Fruit fly (Drosophila melanogaster) whole organism, embryonic: Measurements from ENCODE around the gene CG7029.
A peak's percentile ranks its signal among the peaks of the same experiment; 100 is the strongest.

Source experiments
- Aef1 ChIP-seq: fragments of 200-800 bp; sonication (Bioruptor generic); IDR thresholded peaks from 3 replicates; pipeline ENCODE4 v1.3.6; 2022; ENCODE audit warnings: missing biosample characterization, missing genetic modification characterization
- Awh ChIP-seq: fragments of 200-800 bp; sonication (Bioruptor generic); IDR thresholded peaks from 2 replicates; pipeline ENCODE4, ENCODE4 v1.3.6; 2022; ENCODE audit warnings: missing biosample characterization, missing genetic modification characterization
- Bteb2 ChIP-seq: fragments of 200-800 bp; sonication (Bioruptor generic); optimal IDR thresholded peaks from 2 replicates; lab custom pipeline; 2016; ENCODE audit warnings: missing biosample characterization, missing genetic modification characterization
- CG10959 ChIP-seq: fragments of 200-800 bp; sonication (Bioruptor generic); IDR thresholded peaks from 2 replicates; pipeline ENCODE4 v1.3.6; 2022; ENCODE audit warnings: missing biosample characterization, missing genetic modification characterization
- CG12769 ChIP-seq: fragments of 200-800 bp; sonication (Bioruptor generic); optimal IDR thresholded peaks from 2 replicates; lab custom pipeline; 2019; ENCODE audit warnings: missing biosample characterization, mild to moderate bottlenecking, missing genetic modification characterization, moderate library complexity
- CG13123 ChIP-seq: fragments of 200-800 bp; sonication (Bioruptor generic); optimal IDR thresholded peaks from 2 replicates; lab custom pipeline; 2016; ENCODE audit warnings: missing biosample characterization, missing genetic modification characterization
- CG13287 ChIP-seq: fragments of 200-800 bp; sonication (Bioruptor generic); IDR thresholded peaks from 2 replicates; pipeline ENCODE4 v1.3.6; 2022; ENCODE audit warnings: missing biosample characterization, missing genetic modification characterization; ENCODE audit not compliant: partially characterized antibody
- CG16815 ChIP-seq: fragments of 200-800 bp; sonication (Bioruptor generic); optimal IDR thresholded peaks from 3 replicates; lab custom pipeline; 2017; ENCODE audit warnings: missing biosample characterization, mild to moderate bottlenecking, missing genetic modification characterization
- CG18619 ChIP-seq: fragments of 200-800 bp; sonication (Bioruptor generic); optimal IDR thresholded peaks from 3 replicates; lab custom pipeline; 2017; ENCODE audit warnings: missing biosample characterization, mild to moderate bottlenecking, missing genetic modification characterization
- CG2129 ChIP-seq: fragments of 200-800 bp; sonication (Bioruptor generic); IDR thresholded peaks from 2 replicates; pipeline ENCODE4 v1.3.6; 2022; ENCODE audit warnings: missing biosample characterization, missing genetic modification characterization; ENCODE audit not compliant: partially characterized antibody
- CG2712 ChIP-seq: fragments of 200-800 bp; optimal IDR thresholded peaks from 3 replicates; lab custom pipeline; 2019; ENCODE audit warnings: missing biosample characterization, mild to moderate bottlenecking, missing genetic modification characterization, moderate library complexity
- CG4404 ChIP-seq: fragments of 200-800 bp; sonication (Bioruptor generic); IDR thresholded peaks from 2 replicates; pipeline ENCODE4 v1.3.6; 2022; ENCODE audit warnings: missing biosample characterization, missing genetic modification characterization
- CG4424 ChIP-seq: fragments of 200-800 bp; sonication (Bioruptor generic); optimal IDR thresholded peaks from 3 replicates; lab custom pipeline; 2016; ENCODE audit warnings: missing biosample characterization, missing genetic modification characterization
- CG7987 ChIP-seq: fragments of 200-800 bp; sonication (Bioruptor generic); optimal IDR thresholded peaks from 2 replicates; lab custom pipeline; 2018; ENCODE audit warnings: missing biosample characterization, mild to moderate bottlenecking, missing genetic modification characterization, moderate library complexity
- CG8089 ChIP-seq: fragments of 200-800 bp; sonication (Bioruptor generic); optimal IDR thresholded peaks from 3 replicates; lab custom pipeline; 2016; ENCODE audit warnings: missing biosample characterization, missing genetic modification characterization
- CG8478 ChIP-seq: fragments of >200 bp; optimal IDR thresholded peaks from 2 replicates; lab custom pipeline; 2018
- CTCF ChIP-seq: fragments of 200-800 bp; sonication (Bioruptor generic); optimal IDR thresholded peaks from 2 replicates; lab custom pipeline; 2017; ENCODE audit warnings: missing biosample characterization, mild to moderate bottlenecking, missing genetic modification characterization, moderate library complexity
- Camta ChIP-seq: fragments of 200-800 bp; sonication (Bioruptor generic); optimal IDR thresholded peaks from 2 replicates; lab custom pipeline; 2016; ENCODE audit warnings: missing biosample characterization, missing genetic modification characterization
- D ChIP-seq, 2 experiments: fragments of 200-800 bp in 1 of 2; fragments of >200 bp in 1 of 2; sonication (Bioruptor generic) in 1 of 2; optimal IDR thresholded peaks; 2 replicates in 1 of 2; 3 replicates in 1 of 2; lab custom pipeline; 2017; ENCODE audit warnings: mild to moderate bottlenecking in 1 of 2, missing biosample characterization in 1 of 2, missing genetic modification characterization in 1 of 2, missing genetic modification reagents in 1 of 2
- D19B ChIP-seq: fragments of 200-800 bp; sonication (Bioruptor generic); optimal IDR thresholded peaks from 2 replicates; lab custom pipeline; 2017; ENCODE audit warnings: missing biosample characterization, mild to moderate bottlenecking, missing genetic modification characterization
- Doc3 ChIP-seq: fragments of 200-800 bp; sonication (Bioruptor generic); IDR thresholded peaks from 3 replicates; pipeline ENCODE4 v1.3.6; 2022; ENCODE audit warnings: missing biosample characterization, missing genetic modification characterization; ENCODE audit not compliant: partially characterized antibody
- ERR ChIP-seq: fragments of 200-800 bp; sonication (Bioruptor generic); optimal IDR thresholded peaks from 2 replicates; lab custom pipeline; 2016; ENCODE audit warnings: missing biosample characterization, missing genetic modification characterization
- HLH54F ChIP-seq: fragments of 200-800 bp; sonication (Bioruptor generic); optimal IDR thresholded peaks from 3 replicates; lab custom pipeline; 2016; ENCODE audit warnings: missing biosample characterization, missing genetic modification characterization
- HmgD ChIP-seq: fragments of 200-800 bp; sonication (Bioruptor generic); optimal IDR thresholded peaks from 3 replicates; lab custom pipeline; 2016; ENCODE audit warnings: missing biosample characterization, missing genetic modification characterization
- Hr78 ChIP-seq, 2 experiments: fragments of 200-800 bp in 1 of 2; fragments of >200 bp in 1 of 2; sonication (Bioruptor generic) in 1 of 2; optimal IDR thresholded peaks; 2 replicates each; lab custom pipeline; 2017 to 2019; ENCODE audit warnings: missing biosample characterization in 2 of 2, missing genetic modification characterization in 2 of 2, mild to moderate bottlenecking in 1 of 2, moderate library complexity in 1 of 2
- Six4 ChIP-seq: fragments of 200-800 bp; sonication (Bioruptor generic); optimal IDR thresholded peaks from 2 replicates; lab custom pipeline; 2016; ENCODE audit warnings: missing biosample characterization, missing genetic modification characterization
- amos ChIP-seq: fragments of 200-800 bp; sonication (Bioruptor generic); IDR thresholded peaks from 2 replicates; pipeline ENCODE4 v1.3.6; 2022; ENCODE audit warnings: missing biosample characterization, missing genetic modification characterization; ENCODE audit not compliant: partially characterized antibody
- ash1 ChIP-seq: fragments of 200-800 bp; sonication (Bioruptor generic); optimal IDR thresholded peaks from 2 replicates; lab custom pipeline; 2018; ENCODE audit warnings: missing biosample characterization, mild to moderate bottlenecking, missing genetic modification characterization
- cas ChIP-seq: fragments of 200-800 bp; sonication (Bioruptor generic); IDR thresholded peaks from 2 replicates; pipeline ENCODE4 v1.3.6; 2022; ENCODE audit warnings: missing biosample characterization, missing genetic modification characterization
- cg ChIP-seq: fragments of 200-800 bp; sonication (Bioruptor generic); optimal IDR thresholded peaks from 3 replicates; lab custom pipeline; 2019; ENCODE audit warnings: missing biosample characterization, mild to moderate bottlenecking, missing genetic modification characterization, moderate library complexity
- crp ChIP-seq, 2 experiments: fragments of 200-800 bp; sonication (Bioruptor generic); optimal IDR thresholded peaks; 2 replicates in 1 of 2; 3 replicates in 1 of 2; lab custom pipeline; 2017; ENCODE audit warnings: missing biosample characterization in 2 of 2, missing genetic modification characterization in 2 of 2, mild to moderate bottlenecking in 1 of 2, moderate library complexity in 1 of 2
- cwo ChIP-seq: fragments of 200-800 bp; sonication (Bioruptor generic); optimal IDR thresholded peaks from 3 replicates; lab custom pipeline; 2017; ENCODE audit warnings: missing biosample characterization, missing genetic modification characterization, mild to moderate bottlenecking, moderate library complexity, missing genetic modification reagents
- disco-r ChIP-seq: fragments of 200-800 bp; sonication (Bioruptor generic); optimal IDR thresholded peaks from 2 replicates; lab custom pipeline; 2016; ENCODE audit warnings: missing biosample characterization, missing genetic modification characterization
- esg ChIP-seq: fragments of 200-800 bp; sonication (Bioruptor generic); conservative IDR thresholded peaks from 2 replicates; pipeline ENCODE4 v1.3.6; 2022; ENCODE audit warnings: missing biosample characterization, missing genetic modification characterization
- ftz-f1 ChIP-seq: fragments of 200-800 bp; sonication (Bioruptor generic); optimal IDR thresholded peaks from 2 replicates; lab custom pipeline; 2016; ENCODE audit warnings: missing biosample characterization, missing genetic modification characterization
- gem ChIP-seq: fragments of 200-800 bp; sonication (Bioruptor generic); optimal IDR thresholded peaks from 2 replicates; lab custom pipeline; 2019; ENCODE audit warnings: missing biosample characterization, mild to moderate bottlenecking, missing genetic modification characterization, moderate library complexity
- grn ChIP-seq: fragments of 200-800 bp; sonication (Bioruptor generic); optimal IDR thresholded peaks from 3 replicates; lab custom pipeline; 2017; ENCODE audit warnings: missing biosample characterization, missing genetic modification characterization
- jing ChIP-seq: fragments of 200-800 bp; sonication (Bioruptor generic); optimal IDR thresholded peaks from 2 replicates; lab custom pipeline; 2018; ENCODE audit warnings: missing biosample characterization, mild to moderate bottlenecking, missing genetic modification characterization
- mirr ChIP-seq: fragments of 200-800 bp; sonication (Bioruptor generic); optimal IDR thresholded peaks from 3 replicates; lab custom pipeline; 2018; ENCODE audit warnings: missing biosample characterization, mild to moderate bottlenecking, missing genetic modification characterization
- nom ChIP-seq: fragments of 200-800 bp; sonication (Bioruptor generic); optimal IDR thresholded peaks from 2 replicates; lab custom pipeline; 2017; ENCODE audit warnings: missing biosample characterization, missing genetic modification characterization, mild to moderate bottlenecking, moderate library complexity, missing genetic modification reagents
- onecut ChIP-seq: fragments of 200-800 bp; sonication (Bioruptor generic); IDR thresholded peaks from 2 replicates; pipeline ENCODE4 v1.3.6; 2022; ENCODE audit warnings: missing biosample characterization, missing genetic modification characterization
- pb ChIP-seq: fragments of 200-800 bp; sonication (Bioruptor generic); optimal IDR thresholded peaks from 3 replicates; lab custom pipeline; 2016; ENCODE audit warnings: missing biosample characterization, missing genetic modification characterization
- pros ChIP-seq: fragments of 200-800 bp; sonication (Bioruptor generic); optimal IDR thresholded peaks from 3 replicates; lab custom pipeline; 2019; ENCODE audit warnings: missing biosample characterization, mild to moderate bottlenecking, missing genetic modification characterization, moderate library complexity
- sd ChIP-seq: fragments of 200-800 bp; sonication (Bioruptor generic); optimal IDR thresholded peaks from 3 replicates; lab custom pipeline; 2018; ENCODE audit warnings: missing biosample characterization, mild to moderate bottlenecking, missing genetic modification characterization, moderate library complexity
- sima ChIP-seq: fragments of 200-800 bp; sonication (Bioruptor generic); optimal IDR thresholded peaks from 2 replicates; lab custom pipeline; 2016; ENCODE audit warnings: missing biosample characterization, missing genetic modification characterization
- sisA ChIP-seq: fragments of 200-800 bp; sonication (Bioruptor generic); IDR thresholded peaks from 2 replicates; pipeline ENCODE4 v1.3.6; 2022; ENCODE audit warnings: missing biosample characterization, missing genetic modification characterization
- so ChIP-seq: fragments of 200-800 bp; sonication (Bioruptor generic); IDR thresholded peaks from 3 replicates; pipeline ENCODE4 v1.3.6; 2022; ENCODE audit warnings: missing biosample characterization, missing genetic modification characterization
- sr ChIP-seq: fragments of 200-800 bp; sonication (Bioruptor generic); IDR thresholded peaks from 3 replicates; pipeline ENCODE4 v1.3.6; 2022; ENCODE audit warnings: missing biosample characterization, missing genetic modification characterization
- ttk ChIP-seq: fragments of 200-800 bp; sonication (Bioruptor generic); IDR thresholded peaks from 2 replicates; pipeline ENCODE4 v2.1.2; 2022; ENCODE audit warnings: missing biosample characterization, missing genetic modification characterization
- tup ChIP-seq: fragments of 200-800 bp; sonication (Bioruptor generic); optimal IDR thresholded peaks from 2 replicates; lab custom pipeline; 2016; ENCODE audit warnings: missing biosample characterization, mild to moderate bottlenecking, missing genetic modification characterization, moderate library complexity
- twi ChIP-seq: fragments of 200-800 bp; optimal IDR thresholded peaks from 2 replicates; lab custom pipeline; 2019; ENCODE audit warnings: missing biosample characterization, mild to moderate bottlenecking, missing genetic modification characterization, moderate library complexity
- wdn ChIP-seq: fragments of 200-800 bp; sonication (Bioruptor generic); IDR thresholded peaks from 2 replicates; pipeline ENCODE4 v1.3.6; 2022; ENCODE audit warnings: missing biosample characterization, missing genetic modification characterization
- yki ChIP-seq: fragments of >200 bp; optimal IDR thresholded peaks from 3 replicates; lab custom pipeline; 2018

The CG7029 gene

DNA sequence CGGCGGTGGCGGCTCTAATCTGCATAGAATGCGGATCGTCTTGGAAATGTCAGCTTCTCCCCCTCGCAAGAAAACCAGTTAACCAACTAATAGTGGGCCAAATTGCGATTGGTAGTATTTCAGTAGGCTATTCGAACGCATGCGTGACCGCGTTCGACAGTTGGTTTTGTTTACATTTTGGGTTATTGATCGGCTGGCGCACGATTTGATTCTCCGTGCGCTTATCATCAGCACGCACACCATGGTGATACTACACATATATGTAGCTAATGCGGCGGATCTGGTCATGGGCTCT lies 2.8 kb downstream of the CG7029 start (continued):
- no peak for TF ChIP-seq HmgD
- TF ChIP-seq ftz-f1 (GFP tag; lab: Kevin White, UChicago), result peak; percentile 1
- TF ChIP-seq CG18619 (GFP tag; lab: Kevin White, UChicago), result no peak
- TF ChIP-seq sr (GFP tag; lab: Robert Waterston, UW), result no peak
- no peak for TF ChIP-seq crp (GFP tag; optimal IDR thresholded peaks at IDR 0.05; lab: Kevin White, UChicago)
- peak; percentile 85 for TF ChIP-seq sd (tag; lab: Kevin White, UChicago)
- no peak for TF ChIP-seq CG10959 (GFP tag; lab: Robert Waterston, UW)
- no peak for TF ChIP-seq Six4 (GFP tag; lab: Kevin White, UChicago)
- TF ChIP-seq sisA, result no peak
- no peak for TF ChIP-seq twi (tag; lab: Kevin White, UChicago)
- no peak for TF ChIP-seq Aef1 (GFP tag; lab: Robert Waterston, UW)
- TF ChIP-seq Camta, result no peak
- no peak for TF ChIP-seq ERR
- no peak for TF ChIP-seq jing (GFP tag; lab: Kevin White, UChicago)
- TF ChIP-seq amos (GFP tag; lab: Robert Waterston, UW), result no peak
- TF ChIP-seq CG2129, result no peak
- TF ChIP-seq yki (lab: Kevin White, UChicago), result no peak
- TF ChIP-seq D (optimal IDR thresholded peaks at IDR 0.05; lab: Kevin White, UChicago), result no peak
- no peak for TF ChIP-seq D (GFP tag; optimal IDR thresholded peaks at IDR 0.05; lab: Kevin White, UChicago)
- TF ChIP-seq CG2712, result no peak
- TF ChIP-seq Hr78 (GFP tag; optimal IDR thresholded peaks at IDR 0.05; lab: Kevin White, UChicago), result peak in 1 of 2 experiments; percentile 25
- no peak for TF ChIP-seq ash1 (GFP tag; lab: Kevin White, UChicago)
- TF ChIP-seq cwo (GFP tag; lab: Kevin White, UChicago), result peak; percentile 53
- TF ChIP-seq so, result peak; percentile 65; the same call in 1 of the 3 replicates
- TF ChIP-seq Bteb2 (GFP tag; lab: Kevin White, UChicago), result no peak
- TF ChIP-seq tup (GFP tag; lab: Kevin White, UChicago), result no peak
- no peak for TF ChIP-seq CG8478
- TF ChIP-seq wdn, result no peak
- no peak for TF ChIP-seq sima (GFP tag; lab: Kevin White, UChicago)
- no peak for TF ChIP-seq pb (GFP tag; lab: Kevin White, UChicago)
- no peak for TF ChIP-seq CG4424 (GFP tag; lab: Kevin White, UChicago)
- peak; percentile 43; the same call in 1 of the 2 replicates for TF ChIP-seq CG13287 (GFP tag; lab: Robert Waterston, UW)
- TF ChIP-seq gem, result no peak
- TF ChIP-seq CG13123, result no peak
- TF ChIP-seq ttk, result no peak
- no peak for TF ChIP-seq Doc3 (GFP tag; lab: Robert Waterston, UW)
- TF ChIP-seq grn, result peak; percentile 4
- TF ChIP-seq onecut (GFP tag; lab: Robert Waterston, UW), result peak; percentile 72
- TF ChIP-seq cas, result no peak
- no peak for TF ChIP-seq D19B
- TF ChIP-seq disco-r (GFP tag; lab: Kevin White, UChicago), result no peak
- no peak for TF ChIP-seq CTCF
- no peak for TF ChIP-seq nom (GFP tag; lab: Kevin White, UChicago)
- TF ChIP-seq CG7987 (GFP tag; lab: Kevin White, UChicago), result peak; percentile 52
- TF ChIP-seq CG12769, result peak; percentile 27
- no peak for TF ChIP-seq CG8089
- TF ChIP-seq CG4404 (GFP tag; lab: Robert Waterston, UW), result no peak
- TF ChIP-seq mirr (GFP tag; lab: Kevin White, UChicago), result peak; percentile 70
- no peak for TF ChIP-seq HLH54F (GFP tag; lab: Kevin White, UChicago)
- peak; percentile 74 for TF ChIP-seq cg (GFP tag; lab: Kevin White, UChicago)
- TF ChIP-seq pros (GFP tag; lab: Kevin White, UChicago), result peak; percentile 1
- TF ChIP-seq Awh, result no peak
- TF ChIP-seq CG16815 (GFP tag; lab: Kevin White, UChicago), result no peak
- TF ChIP-seq esg (GFP tag; lab: Robert Waterston, UW), result no peak
